Worm (Caenorhabditis elegans): Measurements from ENCODE around the gene bra-2.

bra-2 gene

ce11 chrIII:910540-911311 lies at the start of gene bra-2, which contains the start of gene F23H11.5:
Gene bra-2 (plus strand): TSS chrIII:911261.
Gene F23H11.5 (minus strand): TSS chrIII:910590.
- TF ChIP-seq tbx-8 (GFP tag; optimal IDR thresholded peaks at IDR 0.05) (no peak), ceh-39 (tag; optimal IDR thresholded peaks at IDR 0.05) (peak; percentile 6), lsy-2 (tag; optimal IDR thresholded peaks at IDR 0.05) (peak; percentile 80), ces-1 (GFP tag; optimal IDR thresholded peaks at IDR 0.05) (peak; percentile 28), zip-8 (tag; optimal IDR thresholded peaks at IDR 0.05) (peak; percentile 92), pha-4 (tag; optimal IDR thresholded peaks at IDR 0.05) (peak; percentile 22), nhr-28 (tag; optimal IDR thresholded peaks at IDR 0.05) (no peak), elt-1 (tag; optimal IDR thresholded peaks at IDR 0.05; ENCODE audit: borderline replicate concordance, insufficient read depth) (peak; percentile 26)

DNA sequence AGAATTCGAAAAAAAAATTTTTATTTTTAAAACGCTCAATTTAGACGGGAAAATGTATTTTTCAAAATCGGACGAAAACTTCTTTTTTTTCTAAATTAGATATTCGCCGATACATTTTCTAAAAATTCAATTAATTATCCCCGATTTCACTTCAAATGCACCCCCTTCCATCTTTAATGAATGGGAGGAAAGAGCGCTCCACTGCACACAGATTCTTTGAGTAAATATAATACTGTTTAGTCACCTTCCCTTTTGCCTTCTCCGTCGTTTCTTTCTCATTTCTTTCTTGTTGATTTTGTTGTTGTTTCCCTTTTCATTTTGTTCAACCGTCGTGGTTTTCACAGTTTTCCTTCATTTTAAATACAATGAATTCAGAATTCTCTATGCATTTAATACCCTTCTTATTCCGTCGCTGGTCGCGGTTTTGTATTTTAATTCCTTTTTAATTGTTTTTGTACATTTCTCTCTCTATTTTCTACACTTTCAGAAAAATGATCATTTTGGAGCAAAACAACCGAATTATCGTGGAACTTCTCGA lies 49.2 kb upstream of the bra-2 start, which contains the start of gene arx-4:
arx-4 (plus strand) TSS at position 488 of the 538 bp plus-strand sequence.
- TF ChIP-seq nhr-12 (tag; optimal IDR thresholded peaks at IDR 0.05) (no peak), ces-1 (GFP tag; optimal IDR thresholded peaks at IDR 0.05) (peak; percentile 93), pha-4 (tag; optimal IDR thresholded peaks at IDR 0.05) (no peak), bed-3 (GFP tag; optimal IDR thresholded peaks at IDR 0.05) (no peak), unc-120 (tag; optimal IDR thresholded peaks at IDR 0.05; ENCODE audit: poor library complexity, severe bottlenecking) (no peak), nhr-76 (tag; optimal IDR thresholded peaks at IDR 0.05) (no peak), ztf-11 (tag; optimal IDR thresholded peaks at IDR 0.05) (no peak)

DNA sequence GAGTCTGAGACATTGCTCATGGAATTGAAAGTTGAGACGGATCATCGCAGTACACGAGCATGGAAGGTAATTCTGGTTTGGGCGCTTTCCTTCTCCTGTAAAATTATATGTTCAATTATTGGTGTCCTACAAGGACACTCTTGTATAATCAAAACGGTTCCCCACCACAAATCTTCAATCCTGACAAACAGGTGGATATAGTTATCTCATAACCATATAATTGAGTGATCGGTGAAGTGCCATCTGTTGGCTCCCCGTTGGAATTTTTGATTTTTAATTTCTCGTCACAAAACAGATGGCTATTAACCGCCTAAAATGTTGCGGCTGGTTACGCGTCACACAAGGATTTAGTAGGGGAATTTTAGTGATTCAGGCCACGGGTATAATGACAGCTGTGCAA lies 42.2 kb upstream of the bra-2 start:
- TF ChIP-seq ces-1 (GFP tag; optimal IDR thresholded peaks at IDR 0.05) (no peak), lin-32 (GFP tag; optimal IDR thresholded peaks at IDR 0.05) (peak; percentile 69)

DNA sequence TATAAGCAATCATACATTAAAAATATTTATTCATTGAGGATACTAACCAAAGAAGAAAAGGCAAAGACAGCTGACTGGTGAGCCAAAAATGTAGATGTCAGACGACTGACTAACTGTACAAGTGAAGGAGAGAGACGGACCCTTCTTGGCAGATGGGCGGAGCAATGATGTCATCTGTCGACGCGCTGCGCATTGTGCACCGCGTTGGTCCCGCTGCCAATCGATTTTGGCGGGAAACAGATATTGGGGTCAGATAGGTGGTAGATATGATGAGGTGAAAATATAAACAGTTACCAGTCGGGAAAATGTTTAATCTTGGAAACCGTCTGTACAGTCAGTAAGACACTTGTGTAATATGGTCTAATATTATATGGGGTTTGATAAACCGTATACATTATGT lies 41.2 kb upstream of the bra-2 start, which contains the start of gene T24C4.2:
T24C4.2 (minus strand) TSS at position 101 of the 400 bp plus-strand sequence.
- TF ChIP-seq nhr-237 (tag; optimal IDR thresholded peaks at IDR 0.05) (no peak), mab-5 (tag; optimal IDR thresholded peaks at IDR 0.05) (no peak), zip-8 (tag; optimal IDR thresholded peaks at IDR 0.05) (peak; percentile 42), lin-13 (tag; optimal IDR thresholded peaks at IDR 0.05) (no peak), ces-1 (GFP tag; optimal IDR thresholded peaks at IDR 0.05) (no peak), tbx-8 (GFP tag; optimal IDR thresholded peaks at IDR 0.05) (no peak), snpc-4 (tag; optimal IDR thresholded peaks at IDR 0.05) (no peak), nhr-12 (tag; optimal IDR thresholded peaks at IDR 0.05) (no peak), flh-1 (GFP tag; optimal IDR thresholded peaks at IDR 0.05) (no peak), elt-1 (tag; optimal IDR thresholded peaks at IDR 0.05; ENCODE audit: borderline replicate concordance, insufficient read depth) (no peak), nhr-28 (tag; optimal IDR thresholded peaks at IDR 0.05) (no peak), ztf-11 (tag; optimal IDR thresholded peaks at IDR 0.05) (no peak), lin-32 (GFP tag; optimal IDR thresholded peaks at IDR 0.05) (peak; percentile 22), unc-120 (tag; optimal IDR thresholded peaks at IDR 0.05; ENCODE audit: poor library complexity, severe bottlenecking) (no peak), pha-4 (tag; optimal IDR thresholded peaks at IDR 0.05) (no peak), drap-1 (GFP tag; optimal IDR thresholded peaks at IDR 0.05) (no peak), sem-2 (GFP tag; optimal IDR thresholded peaks at IDR 0.05) (no peak), M03D4.4 (tag; optimal IDR thresholded peaks at IDR 0.05) (no peak), lsy-2 (tag; optimal IDR thresholded peaks at IDR 0.05) (no peak), blmp-1 (tag; optimal IDR thresholded peaks at IDR 0.05) (no peak), ceh-43 (GFP tag; optimal IDR thresholded peaks at IDR 0.05) (no peak), sptf-1 (tag; optimal IDR thresholded peaks at IDR 0.05) (no peak), mep-1 (tag; optimal IDR thresholded peaks at IDR 0.05) (no peak), nhr-76 (tag; optimal IDR thresholded peaks at IDR 0.05) (no peak), hlh-1 (tag; optimal IDR thresholded peaks at IDR 0.05) (no peak), ham-2 (GFP tag; optimal IDR thresholded peaks at IDR 0.05) (no peak), nhr-2 (tag; optimal IDR thresholded peaks at IDR 0.05) (no peak), unc-62 (GFP tag; optimal IDR thresholded peaks at IDR 0.05) (no peak), ceh-39 (tag; optimal IDR thresholded peaks at IDR 0.05) (peak; percentile 47), mls-2 (tag; optimal IDR thresholded peaks at IDR 0.05) (no peak), elt-3 (tag; optimal IDR thresholded peaks at IDR 0.05) (no peak), unc-39 (tag; optimal IDR thresholded peaks at IDR 0.05) (no peak), cnd-1 (tag; optimal IDR thresholded peaks at IDR 0.05) (peak; percentile 20), bed-3 (GFP tag; optimal IDR thresholded peaks at IDR 0.05) (no peak)
